Fruit fly (Drosophila melanogaster) whole organism, pupa: ENCODE data around the gene CG43680.

Source experiments
- CG10348 ChIP-seq: fragments of 200-800 bp; sonication (Bioruptor generic); IDR thresholded peaks from 2 replicates; pipeline ENCODE4 v1.3.6; 2022; ENCODE audit warnings: missing biosample characterization, missing genetic modification characterization
- CG12605 ChIP-seq: fragments of 200-800 bp; sonication (Bioruptor generic); IDR thresholded peaks from 2 replicates; pipeline ENCODE4 v1.3.6; 2022; ENCODE audit warnings: missing biosample characterization, missing genetic modification characterization
- CG13204 ChIP-seq: fragments of 200-800 bp; sonication (Bioruptor generic); optimal IDR thresholded peaks from 2 replicates; lab custom pipeline; 2018; ENCODE audit warnings: missing biosample characterization, mild to moderate bottlenecking, missing genetic modification characterization, moderate library complexity
- CG14655 ChIP-seq: fragments of 200-800 bp; sonication (Bioruptor generic); optimal IDR thresholded peaks from 3 replicates; lab custom pipeline; 2017; ENCODE audit warnings: mild to moderate bottlenecking, missing biosample characterization, missing genetic modification reagents, missing genetic modification characterization
- CG15710 ChIP-seq: fragments of 200-800 bp; sonication (Bioruptor generic); optimal IDR thresholded peaks from 2 replicates; lab custom pipeline; 2018; ENCODE audit warnings: missing biosample characterization, mild to moderate bottlenecking, missing genetic modification characterization, moderate library complexity
- CG17806 ChIP-seq: fragments of 200-800 bp; sonication (Bioruptor generic); optimal IDR thresholded peaks from 2 replicates; lab custom pipeline; 2018; ENCODE audit warnings: missing biosample characterization, mild to moderate bottlenecking, missing genetic modification characterization, moderate library complexity
- CG32121 ChIP-seq: fragments of 200-800 bp; sonication (Bioruptor generic); IDR thresholded peaks from 2 replicates; pipeline ENCODE4 v1.3.6; 2022; ENCODE audit warnings: missing biosample characterization, missing genetic modification characterization
- CG34367 ChIP-seq: fragments of 200-800 bp; sonication (Bioruptor generic); optimal IDR thresholded peaks from 2 replicates; lab custom pipeline; 2018; ENCODE audit warnings: missing biosample characterization, mild to moderate bottlenecking, missing genetic modification characterization
- CG4496 ChIP-seq: fragments of 200-800 bp; sonication (Bioruptor generic); IDR thresholded peaks from 3 replicates; pipeline ENCODE4 v1.3.6; 2022; ENCODE audit warnings: missing biosample characterization, missing genetic modification characterization
- CG8159 ChIP-seq: fragments of 200-800 bp; sonication (Bioruptor generic); optimal IDR thresholded peaks from 3 replicates; lab custom pipeline; 2018; ENCODE audit warnings: missing biosample characterization, mild to moderate bottlenecking, missing genetic modification characterization, moderate library complexity
- CG8301 ChIP-seq: fragments of 200-800 bp; sonication (Bioruptor generic); optimal IDR thresholded peaks from 2 replicates; lab custom pipeline; 2018; ENCODE audit warnings: missing biosample characterization, mild to moderate bottlenecking, missing genetic modification characterization
- CG9948 ChIP-seq: fragments of 200-800 bp; sonication (Bioruptor generic); optimal IDR thresholded peaks from 2 replicates; lab custom pipeline; 2018; ENCODE audit warnings: missing biosample characterization, mild to moderate bottlenecking, missing genetic modification characterization, moderate library complexity
- D1 ChIP-seq: fragments of 200-800 bp; sonication (Bioruptor generic); optimal IDR thresholded peaks from 2 replicates; lab custom pipeline; 2018; ENCODE audit warnings: missing biosample characterization, mild to moderate bottlenecking, missing genetic modification characterization, moderate library complexity
- EcR ChIP-seq: fragments of 200-800 bp; sonication (Bioruptor generic); optimal IDR thresholded peaks from 3 replicates; lab custom pipeline; 2019; ENCODE audit warnings: missing biosample characterization, missing genetic modification characterization, mild to moderate bottlenecking, moderate library complexity, missing genetic modification reagents
- Ets98B ChIP-seq: fragments of 200-800 bp; sonication (Bioruptor generic); IDR thresholded peaks from 2 replicates; pipeline ENCODE4 v1.3.6; 2022; ENCODE audit warnings: missing biosample characterization, missing genetic modification characterization
- Pif1A ChIP-seq: fragments of 200-800 bp; sonication (Bioruptor generic); optimal IDR thresholded peaks from 3 replicates; lab custom pipeline; 2016; ENCODE audit warnings: missing biosample characterization, missing genetic modification characterization
- Pif1B ChIP-seq: fragments of 200-800 bp; sonication (Bioruptor generic); optimal IDR thresholded peaks from 3 replicates; lab custom pipeline; 2016; ENCODE audit warnings: missing biosample characterization, missing genetic modification characterization
- Snoo ChIP-seq: fragments of 200-800 bp; sonication (Bioruptor generic); optimal IDR thresholded peaks from 3 replicates; lab custom pipeline; 2017; ENCODE audit warnings: missing biosample characterization, mild to moderate bottlenecking, missing genetic modification characterization, inconsistent platforms
- fd96Ca ChIP-seq: fragments of 200-800 bp; sonication (Bioruptor generic); IDR thresholded peaks from 3 replicates; pipeline ENCODE4 v1.3.6; 2022; ENCODE audit warnings: missing biosample characterization, missing genetic modification characterization
- gl ChIP-seq: fragments of 200-800 bp; sonication (Bioruptor generic); optimal IDR thresholded peaks from 2 replicates; lab custom pipeline; 2018; ENCODE audit warnings: missing biosample characterization, mild to moderate bottlenecking, missing genetic modification characterization
- rn ChIP-seq: fragments of 200-800 bp; sonication (Bioruptor generic); IDR thresholded peaks from 2 replicates; pipeline ENCODE4 v1.3.6; 2022; ENCODE audit warnings: missing biosample characterization, missing genetic modification characterization

Gene CG43680

DNA sequence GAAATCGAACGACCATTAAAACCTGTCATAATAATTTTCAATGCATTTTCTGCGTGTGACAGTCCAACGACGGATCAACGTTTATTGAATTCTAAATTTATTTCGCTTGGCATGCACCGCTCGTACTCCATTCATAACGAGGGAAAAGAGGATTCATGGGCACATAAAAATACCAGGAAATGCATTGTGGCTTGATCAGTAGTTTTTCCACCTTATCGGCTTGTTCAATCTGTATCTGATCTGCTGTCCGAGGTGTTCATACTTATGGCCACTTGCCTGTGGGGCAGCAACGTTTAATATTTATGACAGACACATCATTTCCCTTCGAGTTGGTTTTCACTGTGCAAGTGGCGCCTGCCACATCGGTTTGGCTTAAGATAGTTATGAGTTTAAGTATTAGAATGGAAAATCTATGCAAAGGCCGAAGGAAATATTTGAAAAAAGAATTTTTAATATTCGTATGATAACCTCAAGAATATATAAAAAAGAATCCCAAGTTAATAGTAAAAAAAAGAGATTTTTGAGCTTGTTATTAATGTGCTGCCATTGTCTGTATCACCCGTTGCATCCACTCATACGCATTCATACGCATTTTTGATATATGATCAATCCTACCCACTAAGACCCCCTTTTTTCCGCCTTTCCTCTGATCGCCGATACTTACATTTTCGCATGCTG is 45.7 kb downstream of the CG43680 start:
- TF ChIP-seq gl (tag; lab: Kevin White, UChicago), result no peak
- peak; percentile 37 for TF ChIP-seq Pif1A (GFP tag; lab: Kevin White, UChicago)
- TF ChIP-seq Pif1B (GFP tag; lab: Kevin White, UChicago), result no peak
- TF ChIP-seq Snoo (tag; lab: Kevin White, UChicago), result no peak
- TF ChIP-seq CG13204 (GFP tag; lab: Kevin White, UChicago), result no peak
- TF ChIP-seq CG10348 (GFP tag; lab: Robert Waterston, UW), result no peak
- TF ChIP-seq CG15710 (tag; lab: Kevin White, UChicago), result peak; percentile 24
- 0 out of 2 replicates have a peak, but pooled peaks have one; percentile 18 for TF ChIP-seq CG12605 (GFP tag; lab: Robert Waterston, UW)
- TF ChIP-seq CG9948 (tag; lab: Kevin White, UChicago), result peak; percentile 46
- no peak for TF ChIP-seq Ets98B
- no peak for TF ChIP-seq fd96Ca (GFP tag; lab: Robert Waterston, UW)
- TF ChIP-seq CG17806 (tag; lab: Kevin White, UChicago), result peak; percentile 39
- no peak for TF ChIP-seq CG4496 (GFP tag; lab: Robert Waterston, UW)
- TF ChIP-seq CG32121 (GFP tag; lab: Robert Waterston, UW), result peak; percentile 32; the same call in 1 of the 2 replicates
- peak; percentile 2 for TF ChIP-seq CG34367 (tag; lab: Kevin White, UChicago)
- TF ChIP-seq EcR (GFP tag; lab: Kevin White, UChicago), result no peak
- TF ChIP-seq CG8301 (tag; lab: Kevin White, UChicago), result peak; percentile 20
- no peak for TF ChIP-seq D1 (tag; lab: Kevin White, UChicago)
- TF ChIP-seq CG8159 (tag; lab: Kevin White, UChicago), result peak; percentile 46
- TF ChIP-seq rn (GFP tag; lab: Robert Waterston, UW), result no peak
- TF ChIP-seq CG14655, result peak; percentile 39

DNA sequence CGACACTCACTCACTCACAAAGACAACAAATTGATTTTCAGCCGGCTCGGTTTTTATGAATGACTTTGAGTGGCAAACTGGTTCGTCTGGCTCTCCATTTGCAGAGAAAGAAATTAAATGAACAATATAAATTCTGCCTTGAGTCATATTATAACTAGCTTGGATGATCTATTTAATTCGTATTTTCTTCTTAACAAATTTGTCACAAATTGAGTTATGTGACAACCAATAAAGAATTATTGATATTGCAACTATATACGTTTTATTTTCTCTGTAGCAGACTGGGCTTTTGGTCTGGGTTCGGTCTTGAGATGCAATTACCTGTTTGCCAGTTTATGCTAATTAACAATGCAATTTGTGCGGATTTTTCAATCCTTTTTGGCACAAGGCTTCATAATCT is 46.3 kb downstream of the CG43680 start:
- TF ChIP-seq CG32121 (GFP tag; lab: Robert Waterston, UW), result peak; percentile 92
- peak; percentile 53 for TF ChIP-seq Snoo (tag; lab: Kevin White, UChicago)
- TF ChIP-seq Pif1B (GFP tag; lab: Kevin White, UChicago), result peak; percentile 83
- peak; percentile 62 for TF ChIP-seq CG34367 (tag; lab: Kevin White, UChicago)
- TF ChIP-seq rn (GFP tag; lab: Robert Waterston, UW), result peak; percentile 71
- peak; percentile 63 for TF ChIP-seq D1 (tag; lab: Kevin White, UChicago)
- peak; percentile 91 for TF ChIP-seq Ets98B
- peak; percentile 91 for TF ChIP-seq CG12605 (GFP tag; lab: Robert Waterston, UW)
- peak; percentile 86 for TF ChIP-seq Pif1A (GFP tag; lab: Kevin White, UChicago)
- peak; percentile 85 for TF ChIP-seq CG8301 (tag; lab: Kevin White, UChicago)
- peak; percentile 77 for TF ChIP-seq CG8159 (tag; lab: Kevin White, UChicago)
- 0 out of 3 replicates have a peak, but pooled peaks have one; percentile 48 for TF ChIP-seq fd96Ca (GFP tag; lab: Robert Waterston, UW)
- TF ChIP-seq EcR (GFP tag; lab: Kevin White, UChicago), result no peak
- TF ChIP-seq CG14655, result peak; percentile 83
- peak; percentile 95 for TF ChIP-seq CG4496 (GFP tag; lab: Robert Waterston, UW)
- peak; percentile 81 for TF ChIP-seq CG17806 (tag; lab: Kevin White, UChicago)
- TF ChIP-seq CG9948 (tag; lab: Kevin White, UChicago), result peak; percentile 69
- 0 out of 2 replicates have a peak, but pooled peaks have one; percentile 34 for TF ChIP-seq CG10348 (GFP tag; lab: Robert Waterston, UW)
- peak; percentile 81 for TF ChIP-seq CG15710 (tag; lab: Kevin White, UChicago)
- TF ChIP-seq gl (tag; lab: Kevin White, UChicago), result peak; percentile 44
- no peak for TF ChIP-seq CG13204 (GFP tag; lab: Kevin White, UChicago)

DNA sequence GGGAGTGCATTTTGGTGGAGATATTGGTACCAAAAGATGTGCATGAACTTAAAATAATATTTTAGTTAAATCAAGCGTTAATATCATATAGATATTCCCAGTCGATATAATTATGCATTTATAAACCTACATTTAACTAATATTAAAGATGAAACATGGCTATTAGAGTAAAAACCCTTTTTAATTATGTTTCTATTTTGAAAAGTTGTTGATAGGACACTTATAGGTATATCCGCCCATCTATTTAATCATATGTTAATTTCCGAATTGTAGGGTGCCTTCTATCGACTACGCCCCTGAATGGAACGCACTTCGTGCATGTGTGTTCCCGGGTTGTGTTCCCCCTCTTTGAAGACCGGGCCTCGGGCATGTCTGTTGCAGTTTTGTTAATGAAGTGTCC is 47.4 kb downstream of the CG43680 start:
- TF ChIP-seq Ets98B (no peak), Pif1B (GFP tag; lab: Kevin White, UChicago) (peak; percentile 46), EcR (GFP tag; lab: Kevin White, UChicago) (no peak), CG10348 (GFP tag; lab: Robert Waterston, UW) (no peak), rn (GFP tag; lab: Robert Waterston, UW) (no peak), CG9948 (tag; lab: Kevin White, UChicago) (peak; percentile 68), CG8159 (tag; lab: Kevin White, UChicago) (peak; percentile 71), D1 (tag; lab: Kevin White, UChicago) (peak; percentile 0), gl (tag; lab: Kevin White, UChicago) (no peak), Pif1A (GFP tag; lab: Kevin White, UChicago) (peak; percentile 49), Snoo (tag; lab: Kevin White, UChicago) (no peak), CG15710 (tag; lab: Kevin White, UChicago) (peak; percentile 65), fd96Ca (GFP tag; lab: Robert Waterston, UW) (no peak), CG8301 (tag; lab: Kevin White, UChicago) (peak; percentile 57), CG34367 (tag; lab: Kevin White, UChicago) (peak; percentile 47), CG32121 (GFP tag; lab: Robert Waterston, UW) (no peak), CG14655 (peak; percentile 70), CG13204 (GFP tag; lab: Kevin White, UChicago) (no peak), CG12605 (GFP tag; lab: Robert Waterston, UW) (no peak), CG4496 (GFP tag; lab: Robert Waterston, UW) (no peak), CG17806 (tag; lab: Kevin White, UChicago) (peak; percentile 59)
- TF ChIP-seq, all 21 proteins: peak for 10

DNA sequence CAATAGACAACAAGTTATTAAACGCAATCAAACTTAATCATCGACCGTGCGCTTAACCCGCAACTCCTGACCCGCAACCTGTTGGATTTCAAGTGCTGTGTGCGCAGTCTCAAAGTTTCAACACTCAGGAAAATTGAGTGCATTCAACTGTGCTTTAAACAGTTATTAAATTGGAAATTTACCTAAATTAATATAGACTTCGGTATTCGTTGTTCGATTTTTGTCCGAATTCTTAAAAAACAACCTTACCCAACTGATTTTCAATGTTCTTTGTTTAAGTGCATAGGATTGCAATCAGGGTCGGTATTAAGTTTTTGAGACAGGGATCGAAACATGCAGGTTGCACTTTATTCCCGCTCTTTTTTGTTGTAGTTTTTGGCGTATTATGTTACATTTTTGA is 48.1 kb downstream of the CG43680 start:
- peak; percentile 54 for TF ChIP-seq CG8301 (tag; lab: Kevin White, UChicago)
- no peak for TF ChIP-seq CG13204 (GFP tag; lab: Kevin White, UChicago)
- no peak for TF ChIP-seq CG14655
- TF ChIP-seq rn (GFP tag; lab: Robert Waterston, UW), result 0 out of 2 replicates have a peak, but pooled peaks have one; percentile 40
- peak; percentile 41 for TF ChIP-seq Pif1A (GFP tag; lab: Kevin White, UChicago)
- TF ChIP-seq Ets98B, result peak; percentile 79
- TF ChIP-seq Pif1B (GFP tag; lab: Kevin White, UChicago), result no peak
- TF ChIP-seq gl (tag; lab: Kevin White, UChicago), result no peak
- TF ChIP-seq CG10348 (GFP tag; lab: Robert Waterston, UW), result no peak
- TF ChIP-seq CG8159 (tag; lab: Kevin White, UChicago), result peak; percentile 61
- TF ChIP-seq CG34367 (tag; lab: Kevin White, UChicago), result peak; percentile 45
- TF ChIP-seq Snoo (tag; lab: Kevin White, UChicago), result no peak
- TF ChIP-seq CG9948 (tag; lab: Kevin White, UChicago), result peak; percentile 61
- peak; percentile 69 for TF ChIP-seq CG32121 (GFP tag; lab: Robert Waterston, UW)
- peak; percentile 62; the same call in 2 of the 3 replicates for TF ChIP-seq fd96Ca (GFP tag; lab: Robert Waterston, UW)
- TF ChIP-seq CG12605 (GFP tag; lab: Robert Waterston, UW), result peak; percentile 79
- TF ChIP-seq CG15710 (tag; lab: Kevin White, UChicago), result peak; percentile 37
- TF ChIP-seq D1 (tag; lab: Kevin White, UChicago), result no peak
- peak; percentile 77; the same call in 2 of the 3 replicates for TF ChIP-seq CG4496 (GFP tag; lab: Robert Waterston, UW)
- no peak for TF ChIP-seq EcR (GFP tag; lab: Kevin White, UChicago)
- TF ChIP-seq CG17806 (tag; lab: Kevin White, UChicago), result peak; percentile 58
